Worm (Caenorhabditis elegans): ENCODE results near the gene Y76B12C.9.

Y76B12C.9 gene

ce11 chrIV:2048839-2049238, 12.0 kb upstream of the Y76B12C.9 start (continued):
- peak; percentile 40 for TF ChIP-seq aly-2 (tag; optimal IDR thresholded peaks at IDR 0.05)
- peak; percentile 49 for TF ChIP-seq skn-1 (tag; optimal IDR thresholded peaks at IDR 0.05)
- TF ChIP-seq zip-4 (GFP tag; optimal IDR thresholded peaks at IDR 0.05) = no peak
- no peak for TF ChIP-seq nhr-11 (tag; optimal IDR thresholded peaks at IDR 0.05)
- no peak for TF ChIP-seq unc-130 (tag; optimal IDR thresholded peaks at IDR 0.05)
- no peak for TF ChIP-seq elt-2 (tag; optimal IDR thresholded peaks at IDR 0.05)
- TF ChIP-seq swsn-7 (tag; optimal IDR thresholded peaks at IDR 0.05) = peak; percentile 85
- no peak for TF ChIP-seq nhr-12 (tag; optimal IDR thresholded peaks at IDR 0.05)
- TF ChIP-seq nhr-84 (tag; optimal IDR thresholded peaks at IDR 0.05) = no peak
- no peak for TF ChIP-seq pqm-1 (tag; optimal IDR thresholded peaks at IDR 0.05)
- TF ChIP-seq ztf-4 (tag; optimal IDR thresholded peaks at IDR 0.05) = peak; percentile 85
- TF ChIP-seq ceh-8 (GFP tag; optimal IDR thresholded peaks at IDR 0.05) = peak; percentile 75

- no peak for TF ChIP-seq C34B4.2 (tag; optimal IDR thresholded peaks at IDR 0.05)
- TF ChIP-seq nhr-85 (tag) = peak; percentile 49
- TF ChIP-seq nhr-84 (tag; optimal IDR thresholded peaks at IDR 0.05) = no peak
These were observed 623 bp upstream of the Y76B12C.9 start for ce11 chrIV:2037497-2037896.

- TF ChIP-seq ceh-8 (GFP tag; optimal IDR thresholded peaks at IDR 0.05) = peak; percentile 38
- peak; percentile 60 for TF ChIP-seq dsc-1 (tag; optimal IDR thresholded peaks at IDR 0.05)
- TF ChIP-seq ets-5 (GFP tag; IDR thresholded peaks at IDR 0.05) = no peak
- TF ChIP-seq sup-37 (GFP tag; optimal IDR thresholded peaks at IDR 0.05) = no peak
- peak; percentile 82 for TF ChIP-seq xbp-1 (tag; optimal IDR thresholded peaks at IDR 0.05)
- TF ChIP-seq lin-13 (GFP tag; optimal IDR thresholded peaks at IDR 0.05) = peak; percentile 90
- TF ChIP-seq C34B4.2 (tag; optimal IDR thresholded peaks at IDR 0.05) = no peak
- TF ChIP-seq unc-86 (tag; optimal IDR thresholded peaks at IDR 0.05) = peak; percentile 76
- no peak for TF ChIP-seq nhr-71 (tag; optimal IDR thresholded peaks at IDR 0.05)
- peak; percentile 78 for TF ChIP-seq jun-1 (tag; optimal IDR thresholded peaks at IDR 0.05)
- TF ChIP-seq snu-23 (GFP tag; optimal IDR thresholded peaks at IDR 0.05) = peak; percentile 91
- TF ChIP-seq efl-1 (optimal IDR thresholded peaks at IDR 0.05) = peak; percentile 88 to 92
- TF ChIP-seq efl-1 (GFP tag; optimal IDR thresholded peaks at IDR 0.05 in 1 of 2) = peak; percentile 83 to 98
- TF ChIP-seq snpc-4 (tag; optimal IDR thresholded peaks at IDR 0.05) = peak; percentile 44
- peak; percentile 82 to 85 (median 83) for TF ChIP-seq dpl-1 (GFP tag; optimal IDR thresholded peaks at IDR 0.05)
- TF ChIP-seq fos-1 (tag; optimal IDR thresholded peaks at IDR 0.05) = peak; percentile 87
- TF ChIP-seq nhr-90 (tag; optimal IDR thresholded peaks at IDR 0.05; ENCODE audit: poor library complexity) = no peak
- TF ChIP-seq nhr-12 (tag; optimal IDR thresholded peaks at IDR 0.05) = no peak
- TF ChIP-seq lin-15B (tag; optimal IDR thresholded peaks at IDR 0.05) = peak; percentile 93
- no peak for TF ChIP-seq tlp-1 (tag; optimal IDR thresholded peaks at IDR 0.05)
- no peak for TF ChIP-seq swsn-7 (tag; optimal IDR thresholded peaks at IDR 0.05)
- peak; percentile 80 for TF ChIP-seq nhr-237 (tag; optimal IDR thresholded peaks at IDR 0.05)
- peak; percentile 24; the same call in 1 of the 2 replicates for TF ChIP-seq grh-1 (GFP tag; IDR thresholded peaks at IDR 0.05)
- peak; percentile 66 for TF ChIP-seq F16B12.6 (tag; optimal IDR thresholded peaks at IDR 0.05)
- peak; percentile 52 for TF ChIP-seq C04F5.9 (tag; optimal IDR thresholded peaks at IDR 0.05)
- no peak for TF ChIP-seq unc-62 (GFP tag; optimal IDR thresholded peaks at IDR 0.05)
- TF ChIP-seq nhr-77 (tag; optimal IDR thresholded peaks at IDR 0.05) = peak; percentile 91
- no peak for TF ChIP-seq zag-1 (tag; optimal IDR thresholded peaks at IDR 0.05)
- no peak for TF ChIP-seq ceh-63 (GFP tag; optimal IDR thresholded peaks at IDR 0.05)
- peak; percentile 42 for TF ChIP-seq irx-1 (tag; optimal IDR thresholded peaks at IDR 0.05)
- TF ChIP-seq nhr-47 (tag; optimal IDR thresholded peaks at IDR 0.05) = no peak
- no peak for TF ChIP-seq alr-1 (tag; optimal IDR thresholded peaks at IDR 0.05; ENCODE audit: borderline replicate concordance)
- peak; percentile 93 for TF ChIP-seq vab-15 (tag; optimal IDR thresholded peaks at IDR 0.05)
- peak; percentile 60 for TF ChIP-seq unc-98 (GFP tag; IDR thresholded peaks at IDR 0.05)
- no peak for TF ChIP-seq nhr-28 (tag; optimal IDR thresholded peaks at IDR 0.05)
- peak; percentile 46 for TF ChIP-seq ceh-90 (tag; optimal IDR thresholded peaks at IDR 0.05)
- no peak for TF ChIP-seq unc-30 (tag; optimal IDR thresholded peaks at IDR 0.05)
- TF ChIP-seq C16A3.4 (tag; optimal IDR thresholded peaks at IDR 0.05) = peak; percentile 94
- TF ChIP-seq elt-2 (tag; optimal IDR thresholded peaks at IDR 0.05) = peak; percentile 39
- no peak for TF ChIP-seq pag-3 (tag; optimal IDR thresholded peaks at IDR 0.05; ENCODE audit: borderline replicate concordance, insufficient read depth)
- TF ChIP-seq egl-13 (tag; optimal IDR thresholded peaks at IDR 0.05) = peak; percentile 53
These were observed 3.9 kb downstream of the Y76B12C.9 start, which contains the start of gene cpsf-1 for ce11 chrIV:2032946-2033411. cpsf-1 (minus strand) TSS chrIV:2032996.

Data from whole organism, L1 larva.